Fruit fly (Drosophila melanogaster): Measurements from ENCODE around the gene Aladin.
A peak's percentile ranks its signal among the peaks of the same experiment; 100 is the strongest.

Aladin gene

dm6 chrX:9232199-9232598 is 41.0 kb upstream of the Aladin start, which contains the start of gene CG12121 (continued):
- TF ChIP-seq CG11723 (GFP tag; optimal IDR thresholded peaks at IDR 0.05), result no peak
- no peak for TF ChIP-seq CG1647 (GFP tag; optimal IDR thresholded peaks at IDR 0.05)
- peak; percentile 75; the same call in 1 of the 4 replicates for TF ChIP-seq chinmo (GFP tag; IDR thresholded peaks at IDR 0.05; ENCODE audit: partially characterized antibody)
- TF ChIP-seq Elba2 (GFP tag; optimal IDR thresholded peaks at IDR 0.05), result no peak
- TF ChIP-seq CG10147 (GFP tag; optimal IDR thresholded peaks at IDR 0.05), result no peak
- no peak for TF ChIP-seq D19A (tag; optimal IDR thresholded peaks at IDR 0.05)
- peak; percentile 18 for TF ChIP-seq Abd-B (GFP tag; optimal IDR thresholded peaks at IDR 0.05)
- no peak for TF ChIP-seq Trl (optimal IDR thresholded peaks at IDR 0.05)
- TF ChIP-seq Trl (GFP tag; optimal IDR thresholded peaks at IDR 0.05), result no peak
- TF ChIP-seq pros (GFP tag; optimal IDR thresholded peaks at IDR 0.05), result no peak
- TF ChIP-seq CG15011 (GFP tag; optimal IDR thresholded peaks at IDR 0.05), result no peak
- TF ChIP-seq Myb (GFP tag; optimal IDR thresholded peaks at IDR 0.05), result peak; percentile 94
- peak; percentile 79 for TF ChIP-seq tna (GFP tag; IDR thresholded peaks at IDR 0.05; ENCODE audit: partially characterized antibody)
- no peak for TF ChIP-seq ATbp (GFP tag; optimal IDR thresholded peaks at IDR 0.05)
- no peak for TF ChIP-seq tap (tag; optimal IDR thresholded peaks at IDR 0.05)
- peak; percentile 18 for TF ChIP-seq CG17829 (tag; optimal IDR thresholded peaks at IDR 0.05)
- TF ChIP-seq CG30020 (tag; optimal IDR thresholded peaks at IDR 0.05), result no peak
- TF ChIP-seq bbx (GFP tag; IDR thresholded peaks at IDR 0.05; ENCODE audit: partially characterized antibody), result peak; percentile 80
- TF ChIP-seq wek (GFP tag; optimal IDR thresholded peaks at IDR 0.05), result no peak
- TF ChIP-seq CG15269 (tag; optimal IDR thresholded peaks at IDR 0.05), result no peak
- no peak for TF ChIP-seq cad (GFP tag; optimal IDR thresholded peaks at IDR 0.05)
- TF ChIP-seq ken (GFP tag; IDR thresholded peaks at IDR 0.05), result no peak
- no peak for TF ChIP-seq CG1832 (GFP tag; optimal IDR thresholded peaks at IDR 0.05)
- TF ChIP-seq Dad (GFP tag; optimal IDR thresholded peaks at IDR 0.05), result no peak
- TF ChIP-seq esg (GFP tag; conservative IDR thresholded peaks at IDR 0.05), result no peak
- no peak for TF ChIP-seq E2f1 (GFP tag; IDR thresholded peaks at IDR 0.05)
- no peak for TF ChIP-seq Dbx (GFP tag; IDR thresholded peaks at IDR 0.05)
- no peak for TF ChIP-seq CG13894 (tag; optimal IDR thresholded peaks at IDR 0.05)
- peak; percentile 71; the same call in 2 of the 3 replicates for TF ChIP-seq CG34224 (GFP tag; IDR thresholded peaks at IDR 0.05; ENCODE audit: partially characterized antibody)
- TF ChIP-seq CG8388 (GFP tag; optimal IDR thresholded peaks at IDR 0.05), result no peak
- TF ChIP-seq corto (GFP tag; optimal IDR thresholded peaks at IDR 0.05), result no peak
- peak; percentile 53 for TF ChIP-seq stwl (tag; optimal IDR thresholded peaks at IDR 0.05)
- TF ChIP-seq Opbp (GFP tag; IDR thresholded peaks at IDR 0.05; ENCODE audit: partially characterized antibody), result peak; percentile 63; the same call in 2 of the 3 replicates
- no peak for TF ChIP-seq CG3726 (GFP tag; IDR thresholded peaks at IDR 0.05)
- no peak for TF ChIP-seq phol (tag; optimal IDR thresholded peaks at IDR 0.05)
- no peak for TF ChIP-seq peb (GFP tag; IDR thresholded peaks at IDR 0.05)
- no peak for TF ChIP-seq CG1529 (GFP tag; optimal IDR thresholded peaks at IDR 0.05)
- no peak for TF ChIP-seq kni (GFP tag; optimal IDR thresholded peaks at IDR 0.05)
- TF ChIP-seq wor (GFP tag; IDR thresholded peaks at IDR 0.05), result no peak
- TF ChIP-seq slou (GFP tag; optimal IDR thresholded peaks at IDR 0.05), result no peak
- no peak for TF ChIP-seq toy (GFP tag; IDR thresholded peaks at IDR 0.05)
- no peak for TF ChIP-seq tup (GFP tag; optimal IDR thresholded peaks at IDR 0.05)
- TF ChIP-seq ranshi (GFP tag; IDR thresholded peaks at IDR 0.05), result no peak
- TF ChIP-seq sr (GFP tag; IDR thresholded peaks at IDR 0.05), result no peak
- no peak for TF ChIP-seq tio (GFP tag; optimal IDR thresholded peaks at IDR 0.05)
- TF ChIP-seq Dek (tag; optimal IDR thresholded peaks at IDR 0.05), result no peak
- no peak for TF ChIP-seq C15 (GFP tag; IDR thresholded peaks at IDR 0.05)
- no peak for TF ChIP-seq Vsx1 (GFP tag; optimal IDR thresholded peaks at IDR 0.05)
- TF ChIP-seq CG13775 (GFP tag; optimal IDR thresholded peaks at IDR 0.05), result no peak
- no peak for TF ChIP-seq jigr1 (GFP tag; IDR thresholded peaks at IDR 0.05)
- no peak for TF ChIP-seq nom (GFP tag; optimal IDR thresholded peaks at IDR 0.05)
